Worm (Caenorhabditis elegans) whole organism, young adult: Measurements from ENCODE around the gene Y38C1BA.1.

Source experiments
- B0035.1 ChIP-seq: sonication (generic microtip); optimal IDR thresholded peaks from 2 replicates; lab custom pipeline; 2016; ENCODE audit warnings: missing genetic modification characterization, mild to moderate bottlenecking, missing compliant biosample characterization, missing genotype, missing genetic modification reagents
- B0261.1 ChIP-seq: sonication (generic microtip); optimal IDR thresholded peaks from 2 replicates; lab custom pipeline; 2016; ENCODE audit warnings: mild to moderate bottlenecking, missing genetic modification characterization, moderate library complexity, missing compliant biosample characterization
- B0336.3 ChIP-seq: fragments of 200-800 bp; sonication (Bioruptor generic); IDR thresholded peaks from 2 replicates; pipeline ENCODE4 v1.3.6; 2022; ENCODE audit warnings: missing genetic modification characterization, missing compliant biosample characterization
- D2030.7 ChIP-seq: fragments of 200-800 bp; sonication (Bioruptor generic); IDR thresholded peaks from 2 replicates; pipeline ENCODE4 v1.3.6; 2022; ENCODE audit warnings: missing genetic modification reagents, missing genetic modification characterization, missing compliant biosample characterization
- F55B11.4 ChIP-seq: sonication (generic microtip); optimal IDR thresholded peaks from 2 replicates; lab custom pipeline; 2016; ENCODE audit warnings: missing compliant biosample characterization, missing genetic modification characterization, borderline replicate concordance; ENCODE audit not compliant: insufficient read depth
- K12H6.12 ChIP-seq: fragments of 200-800 bp; sonication (Bioruptor generic); optimal IDR thresholded peaks from 2 replicates; lab custom pipeline; 2018; ENCODE audit warnings: mild to moderate bottlenecking, missing genetic modification characterization, missing compliant biosample characterization
- T07F8.4 ChIP-seq: sonication (generic microtip); optimal IDR thresholded peaks from 2 replicates; lab custom pipeline; 2016; ENCODE audit warnings: mild to moderate bottlenecking, missing genetic modification characterization, moderate library complexity, missing compliant biosample characterization
- T26A5.8 ChIP-seq: sonication (generic microtip); optimal IDR thresholded peaks from 2 replicates; lab custom pipeline; 2016; ENCODE audit warnings: missing genetic modification characterization, missing compliant biosample characterization
- Y67H2A.10 ChIP-seq: fragments of 200-800 bp; sonication (Bioruptor generic); conservative IDR thresholded peaks from 2 replicates; pipeline ENCODE4 v1.3.6; 2022; ENCODE audit warnings: missing genetic modification reagents, missing genetic modification characterization, missing compliant biosample characterization
- attf-5 ChIP-seq: fragments of 200-800 bp; sonication (Bioruptor generic); optimal IDR thresholded peaks from 2 replicates; lab custom pipeline; 2018; ENCODE audit warnings: mild to moderate bottlenecking, missing genetic modification characterization, missing compliant biosample characterization
- cebp-1 ChIP-seq, 2 experiments: fragments of 200-800 bp in 1 of 2; sonication (Bioruptor generic) in 1 of 2; sonication (generic microtip) in 1 of 2; IDR thresholded peaks in 1 of 2; optimal IDR thresholded peaks in 1 of 2; 2 replicates each; pipeline versions ENCODE4 v1.3.6 to Lab custom; 2017 to 2022; ENCODE audit warnings: missing compliant biosample characterization in 2 of 2, missing genetic modification characterization in 2 of 2, mild to moderate bottlenecking in 1 of 2, missing genetic modification reagents in 1 of 2, moderate library complexity in 1 of 2
- ceh-27 ChIP-seq: fragments of 200-800 bp; sonication (Bioruptor generic); optimal IDR thresholded peaks from 2 replicates; lab custom pipeline; 2018; ENCODE audit warnings: mild to moderate bottlenecking, missing genetic modification characterization, moderate library complexity, missing compliant biosample characterization
- ceh-40 ChIP-seq: fragments of 200-800 bp; sonication (Bioruptor generic); IDR thresholded peaks from 2 replicates; pipeline ENCODE4 v1.3.6; 2022; ENCODE audit warnings: missing genetic modification characterization, missing compliant biosample characterization
- ceh-58 ChIP-seq: fragments of 200-800 bp; sonication (Bioruptor generic); IDR thresholded peaks from 2 replicates; pipeline ENCODE4 v1.3.6; 2022; ENCODE audit warnings: missing genetic modification characterization, missing compliant biosample characterization
- ceh-91 ChIP-seq: fragments of 200-800 bp; sonication (Bioruptor generic); IDR thresholded peaks from 2 replicates; pipeline ENCODE4 v1.3.6; 2022; ENCODE audit warnings: missing genetic modification reagents, missing genetic modification characterization, missing compliant biosample characterization
- chd-7 ChIP-seq: sonication (generic microtip); optimal IDR thresholded peaks from 2 replicates; lab custom pipeline; 2016; ENCODE audit warnings: mild to moderate bottlenecking, missing genetic modification characterization, moderate library complexity, missing compliant biosample characterization
- dox-1 ChIP-seq: fragments of 200-800 bp; sonication (Bioruptor generic); IDR thresholded peaks from 2 replicates; pipeline ENCODE4 v1.3.6; 2022; ENCODE audit warnings: missing genetic modification reagents, missing genetic modification characterization, missing compliant biosample characterization
- egrh-3 ChIP-seq: fragments of 200-800 bp; sonication (Bioruptor generic); IDR thresholded peaks from 2 replicates; pipeline ENCODE4 v1.3.6; 2022; ENCODE audit warnings: missing genetic modification reagents, missing genetic modification characterization, missing compliant biosample characterization
- let-607 ChIP-seq, 2 experiments: fragments of 200-800 bp in 1 of 2; sonication (Bioruptor generic) in 1 of 2; sonication (generic microtip) in 1 of 2; optimal IDR thresholded peaks; 2 replicates each; lab custom pipeline; 2016 to 2018; ENCODE audit warnings: mild to moderate bottlenecking in 2 of 2, missing compliant biosample characterization in 2 of 2, missing genetic modification characterization in 2 of 2, moderate library complexity in 2 of 2, missing genotype in 1 of 2
- lin-35 ChIP-seq, 3 experiments: fragments of 150-350 bp in 2 of 3; sonication (generic microtip) in 1 of 3; optimal IDR thresholded peaks; 2 replicates each; lab custom pipeline; 2014 to 2018; ENCODE audit warnings: missing biosample characterization in 3 of 3, missing genetic modification characterization in 3 of 3, missing genetic modification reagents in 3 of 3
- lin-40 ChIP-seq: sonication (generic microtip); optimal IDR thresholded peaks from 2 replicates; lab custom pipeline; 2016; ENCODE audit warnings: missing genetic modification characterization, mild to moderate bottlenecking, missing compliant biosample characterization, missing genotype, missing genetic modification reagents
- mcd-1 ChIP-seq: fragments of 200-800 bp; sonication (Bioruptor generic); IDR thresholded peaks from 2 replicates; pipeline ENCODE4 v1.3.6; 2022; ENCODE audit warnings: missing genetic modification reagents, missing genetic modification characterization, missing compliant biosample characterization
- nfya-1 ChIP-seq: sonication (generic microtip); optimal IDR thresholded peaks from 2 replicates; lab custom pipeline; 2017; ENCODE audit warnings: antibody characterized with exemption, missing compliant biosample characterization, missing genetic modification characterization, borderline replicate concordance; ENCODE audit not compliant: insufficient read depth
- nhr-90 ChIP-seq: sonication (generic microtip); optimal IDR thresholded peaks from 2 replicates; lab custom pipeline; 2016; ENCODE audit warnings: missing genotype, mild to moderate bottlenecking, missing genetic modification characterization, missing compliant biosample characterization
- rcor-1 ChIP-seq: fragments of 200-800 bp; sonication (Bioruptor generic); IDR thresholded peaks from 2 replicates; pipeline ENCODE4 v1.3.6; 2022; ENCODE audit warnings: missing genetic modification reagents, missing genetic modification characterization, missing compliant biosample characterization
- snpc-4 ChIP-seq, 5 experiments: fragments of 150-350 bp in 1 of 5; sonication (generic microtip) in 4 of 5; optimal IDR thresholded peaks; 2 replicates each; lab custom pipeline; 2014 to 2018; ENCODE audit warnings: missing genetic modification characterization in 5 of 5, missing biosample characterization in 3 of 5, antibody characterized with exemption in 2 of 5, mild to moderate bottlenecking in 2 of 5, missing compliant biosample characterization in 2 of 5, missing genotype in 2 of 5, moderate library complexity in 2 of 5, missing genetic modification reagents in 1 of 5
- somi-1 ChIP-seq: fragments of 200-800 bp; sonication (Bioruptor generic); optimal IDR thresholded peaks from 2 replicates; lab custom pipeline; 2018; ENCODE audit warnings: mild to moderate bottlenecking, missing genetic modification characterization, missing compliant biosample characterization
- sptf-2 ChIP-seq: fragments of 200-800 bp; sonication (Bioruptor generic); optimal IDR thresholded peaks from 2 replicates; lab custom pipeline; 2018; ENCODE audit warnings: mild to moderate bottlenecking, missing genetic modification characterization, missing compliant biosample characterization
- tlf-1 ChIP-seq: fragments of 200-800 bp; sonication (Bioruptor generic); optimal IDR thresholded peaks from 2 replicates; lab custom pipeline; 2018; ENCODE audit warnings: mild to moderate bottlenecking, missing genetic modification characterization, missing compliant biosample characterization
- zfh-2 ChIP-seq: fragments of 200-800 bp; sonication (Bioruptor generic); conservative IDR thresholded peaks from 2 replicates; pipeline ENCODE4 v1.3.6; 2022; ENCODE audit warnings: missing genetic modification reagents, missing genetic modification characterization, missing compliant biosample characterization

Y38C1BA.1 gene

DNA sequence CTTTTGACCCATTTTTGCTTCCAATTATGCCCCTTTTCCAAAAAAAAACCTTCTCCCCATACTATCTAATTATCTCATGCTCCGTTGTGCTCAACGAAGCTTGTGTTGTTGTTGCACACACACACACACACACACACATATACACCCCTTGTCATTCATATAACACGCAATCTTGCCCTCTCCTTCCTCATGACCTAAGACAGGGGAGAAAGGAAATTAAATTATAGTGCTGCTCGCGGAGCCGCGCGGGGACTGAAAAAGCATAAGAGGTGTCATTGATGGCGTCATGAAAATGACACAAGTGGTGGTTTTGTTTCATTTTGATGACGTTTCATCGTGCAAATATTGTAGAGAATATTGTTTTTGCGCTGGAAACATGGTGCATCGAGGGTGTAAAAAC, 23.0 kb upstream of the Y38C1BA.1 start:
- TF ChIP-seq chd-7 (tag; lab: Kevin White, UChicago) (no peak), D2030.7 (GFP tag; lab: Robert Waterston, UW) (no peak), lin-35 (GFP tag; optimal IDR thresholded peaks at IDR 0.05; lab: Kevin White, UChicago) (peak in 1 of 3 experiments; percentile 7), tlf-1 (no peak)

DNA sequence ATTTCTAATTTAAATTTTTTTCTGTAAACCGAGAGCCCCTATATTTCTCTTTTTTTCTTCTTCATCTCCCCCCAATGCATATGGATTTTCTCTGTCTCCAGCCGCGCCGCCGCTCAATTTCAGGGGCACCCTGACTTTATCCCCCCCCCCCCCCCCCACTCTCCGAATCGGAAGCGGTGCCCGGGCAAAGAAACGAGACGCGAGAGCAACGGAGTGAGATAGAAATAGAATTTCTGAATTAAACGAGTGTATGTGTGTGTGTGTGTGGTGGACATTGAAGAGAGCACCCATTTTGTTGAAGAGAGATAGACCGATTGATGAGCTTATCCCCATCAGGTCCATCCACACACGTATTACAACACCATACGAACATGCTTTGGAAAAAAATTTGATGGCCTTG, 22.0 kb upstream of the Y38C1BA.1 start:
- TF ChIP-seq ceh-40 (GFP tag; lab: Robert Waterston, UW) (no peak), sptf-2 (GFP tag; lab: Kevin White, UChicago) (no peak), F55B11.4 (tag; lab: Kevin White, UChicago) (no peak), zfh-2 (GFP tag; lab: Robert Waterston, UW) (peak; percentile 89), attf-5 (GFP tag; lab: Kevin White, UChicago) (no peak), egrh-3 (GFP tag; lab: Robert Waterston, UW) (peak; percentile 77; the same call in 1 of the 2 replicates)

DNA sequence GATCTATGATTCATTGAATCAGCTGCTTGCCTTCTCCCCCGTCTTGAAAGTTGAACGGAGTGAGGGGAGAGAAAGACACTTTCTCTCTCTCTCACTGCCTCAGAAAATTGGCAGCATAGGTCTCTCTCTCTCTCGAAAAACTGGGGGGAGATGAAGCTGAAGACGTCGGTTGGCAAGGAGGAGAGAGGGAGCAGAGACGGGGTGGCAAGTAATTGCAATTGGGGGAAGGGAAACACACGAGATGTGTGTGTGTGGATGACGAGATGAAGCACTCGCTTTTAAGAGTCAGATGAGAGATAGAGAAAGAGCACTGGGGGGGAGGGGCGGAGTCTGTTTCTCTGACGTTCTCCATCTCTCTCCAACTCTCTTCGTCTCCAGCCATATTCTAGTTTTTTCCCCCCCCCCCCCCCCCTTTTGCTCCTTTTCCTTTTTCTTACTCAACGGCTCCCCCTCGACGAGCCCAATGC, 20.3 kb upstream of the Y38C1BA.1 start, which contains the start of gene cmk-1:
cmk-1 (plus strand) TSS at position 417 of the 467 bp plus-strand sequence.
- no peak for TF ChIP-seq Y67H2A.10
- TF ChIP-seq zfh-2 (GFP tag; lab: Robert Waterston, UW) = peak; percentile 96
- peak; percentile 69 for TF ChIP-seq K12H6.12
- TF ChIP-seq ceh-27 = peak; percentile 51
- 0 out of 2 replicates have a peak, but pooled peaks have one; percentile 7 for TF ChIP-seq rcor-1 (GFP tag; lab: Robert Waterston, UW)
- peak; percentile 27; the same call in 1 of the 2 replicates for TF ChIP-seq mcd-1 (GFP tag; lab: Robert Waterston, UW)
- no peak for TF ChIP-seq ceh-91 (GFP tag; lab: Robert Waterston, UW)
- no peak for TF ChIP-seq snpc-4 (GFP tag; optimal IDR thresholded peaks at IDR 0.05; lab: Kevin White, UChicago)
- TF ChIP-seq snpc-4 (tag; optimal IDR thresholded peaks at IDR 0.05; lab: Kevin White, UChicago) = peak in 1 of 4 experiments; percentile 17
- TF ChIP-seq dox-1 = 0 out of 2 replicates have a peak, but pooled peaks have one; percentile 10
- no peak for TF ChIP-seq B0035.1 (tag; lab: Kevin White, UChicago)
- peak; percentile 34 for TF ChIP-seq lin-40 (tag; lab: Kevin White, UChicago)
- peak; percentile 15; the same call in 1 of the 2 replicates for TF ChIP-seq B0336.3
- TF ChIP-seq egrh-3 (GFP tag; lab: Robert Waterston, UW) = peak; percentile 31
- TF ChIP-seq cebp-1 (GFP tag; IDR thresholded peaks at IDR 0.05; lab: Robert Waterston, UW) = no peak
- peak; percentile 53 for TF ChIP-seq cebp-1 (tag; optimal IDR thresholded peaks at IDR 0.05; lab: Kevin White, UChicago)
- TF ChIP-seq, all 124 proteins: peak for 11

DNA sequence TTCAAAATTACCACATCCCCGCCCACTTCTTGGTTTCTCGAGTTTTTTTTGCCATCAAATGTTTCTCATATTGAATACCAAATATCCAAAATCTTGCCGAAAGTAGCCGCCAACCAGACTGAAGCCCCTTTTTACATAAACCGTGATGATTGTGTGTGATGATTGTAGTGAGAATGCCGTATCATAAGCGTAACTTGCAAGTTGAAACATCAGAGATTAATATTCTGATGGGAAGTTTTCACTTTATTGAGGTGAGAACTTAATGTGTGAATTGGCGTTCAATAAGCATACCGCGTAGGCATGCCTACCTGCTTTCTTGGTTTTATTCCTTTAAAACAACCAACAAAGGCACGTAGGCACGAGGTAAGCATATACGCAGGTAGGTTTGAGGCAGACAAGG, 17.8 kb upstream of the Y38C1BA.1 start, which contains the start of gene Y38C1BA.4:
Y38C1BA.4 (plus strand) TSS at position 301 of the 400 bp plus-strand sequence.
- no peak for TF ChIP-seq ceh-58
- no peak for TF ChIP-seq ceh-27
- TF ChIP-seq nfya-1 = no peak
- no peak for TF ChIP-seq chd-7 (tag; lab: Kevin White, UChicago)
- no peak for TF ChIP-seq B0261.1
- TF ChIP-seq nhr-90 (tag; lab: Kevin White, UChicago) = no peak
- no peak for TF ChIP-seq cebp-1 (GFP tag; IDR thresholded peaks at IDR 0.05; lab: Robert Waterston, UW)
- no peak for TF ChIP-seq cebp-1 (tag; optimal IDR thresholded peaks at IDR 0.05; lab: Kevin White, UChicago)
- TF ChIP-seq T07F8.4 (tag; lab: Kevin White, UChicago) = no peak
- TF ChIP-seq let-607 (tag; optimal IDR thresholded peaks at IDR 0.05; lab: Kevin White, UChicago) = no peak
- no peak for TF ChIP-seq T26A5.8
- no peak for TF ChIP-seq somi-1 (GFP tag; lab: Kevin White, UChicago)
